Worm (Caenorhabditis elegans): ENCODE data around the gene srlf-21.
"Not testable (repeated sequence)": the region's sequence is repeated elsewhere in the genome, so short reads cannot be mapped to it uniquely, and the experiment has no call there.

srlf-21 gene

DNA sequence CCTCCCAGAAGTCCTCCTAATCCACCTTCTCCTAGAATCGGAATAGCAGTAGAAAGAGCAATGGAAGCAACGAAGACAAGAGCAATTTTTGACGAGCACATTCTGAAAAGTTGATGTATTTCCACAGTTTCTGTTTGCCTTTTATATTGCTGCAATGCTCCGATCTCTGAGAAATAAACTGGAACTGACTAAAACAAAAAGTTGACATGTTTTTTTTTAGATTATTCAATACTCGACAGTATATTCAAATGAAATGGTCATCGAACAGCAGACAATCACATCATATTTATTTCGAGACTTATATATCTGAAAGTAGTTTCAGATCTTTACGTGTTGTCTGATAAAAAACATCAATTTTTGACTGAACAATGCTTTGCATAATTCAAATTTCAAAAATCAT, at the start of gene srlf-21:
Gene srlf-21 (minus strand): TSS at position 101 of the 400 bp plus-strand sequence.
- no peak for TF ChIP-seq unc-62 (GFP tag; optimal IDR thresholded peaks at IDR 0.05)

DNA sequence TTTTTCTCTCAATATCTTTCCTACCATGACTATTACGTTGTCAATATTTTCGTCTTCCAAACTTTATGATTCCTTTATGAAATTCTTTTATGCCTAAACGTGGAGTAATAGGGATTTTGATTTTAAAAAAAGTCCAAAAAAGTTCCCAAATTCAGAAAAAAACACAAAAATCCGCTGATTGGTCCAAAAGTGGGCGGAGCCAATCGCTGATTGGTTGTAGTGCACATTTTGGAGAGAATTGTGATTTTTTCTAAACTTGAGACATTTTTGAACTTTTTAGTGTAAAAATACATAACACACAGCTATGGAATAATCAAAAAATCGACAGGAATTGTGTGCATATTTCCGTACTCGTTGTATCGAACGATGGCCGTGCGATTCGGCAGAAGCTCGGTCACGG, 49.0 kb upstream of the srlf-21 start:
- TF ChIP-seq unc-62 (GFP tag; optimal IDR thresholded peaks at IDR 0.05), result no peak

DNA sequence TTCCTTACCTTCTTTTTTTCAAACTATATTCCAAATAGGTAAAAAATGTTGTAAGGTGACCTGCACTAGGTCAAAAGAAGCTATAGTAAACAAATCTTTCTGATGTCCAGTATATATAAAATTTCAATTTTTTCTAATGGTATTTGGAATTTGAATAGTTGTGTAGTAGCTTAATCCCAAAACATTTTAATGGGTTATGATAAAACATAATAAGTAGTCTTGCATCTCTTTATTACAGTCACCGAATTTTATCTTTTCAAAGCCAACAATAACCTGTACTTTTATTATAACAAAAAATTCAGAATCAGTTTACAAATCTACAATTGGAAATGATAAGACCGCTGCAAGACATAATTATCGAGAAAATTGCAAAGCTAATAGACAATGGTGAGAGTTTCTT, 27.2 kb upstream of the srlf-21 start, which contains the start of gene H24K24.2:
Gene H24K24.2 (plus strand): TSS at position 301 of the 400 bp plus-strand sequence.
- no peak for TF ChIP-seq unc-62 (GFP tag; optimal IDR thresholded peaks at IDR 0.05)

- no peak for TF ChIP-seq unc-62 (GFP tag; optimal IDR thresholded peaks at IDR 0.05)
These were observed 25.4 kb upstream of the srlf-21 start for ce11 chrV:915716-916115.

ce11 chrV:911474-911873, 21.2 kb upstream of the srlf-21 start, which contains the start of gene adh-5:
Gene adh-5 (plus strand): TSS chrV:911774.
- TF ChIP-seq unc-62 (GFP tag; optimal IDR thresholded peaks at IDR 0.05), result no peak

DNA sequence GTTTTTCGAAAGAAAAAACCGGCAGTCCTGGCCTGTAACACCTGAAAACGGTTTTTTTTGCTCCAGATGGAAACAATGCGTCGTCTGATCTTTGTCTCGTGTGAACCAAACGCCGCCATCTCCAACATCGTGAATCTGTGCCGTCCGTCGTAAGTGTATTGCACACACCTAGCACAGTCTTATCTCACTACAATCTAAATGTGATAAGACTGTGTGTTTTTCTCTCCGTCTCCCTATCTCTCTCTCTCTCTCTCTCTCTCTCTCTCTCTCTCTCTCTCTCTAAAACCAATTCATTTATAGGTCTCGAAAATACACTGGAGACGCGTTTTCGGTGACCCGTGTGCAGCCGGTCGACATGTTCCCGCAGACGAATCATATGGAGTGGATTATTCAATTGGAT, 20.3 kb upstream of the srlf-21 start:
- TF ChIP-seq unc-62 (GFP tag; optimal IDR thresholded peaks at IDR 0.05), result no peak

DNA sequence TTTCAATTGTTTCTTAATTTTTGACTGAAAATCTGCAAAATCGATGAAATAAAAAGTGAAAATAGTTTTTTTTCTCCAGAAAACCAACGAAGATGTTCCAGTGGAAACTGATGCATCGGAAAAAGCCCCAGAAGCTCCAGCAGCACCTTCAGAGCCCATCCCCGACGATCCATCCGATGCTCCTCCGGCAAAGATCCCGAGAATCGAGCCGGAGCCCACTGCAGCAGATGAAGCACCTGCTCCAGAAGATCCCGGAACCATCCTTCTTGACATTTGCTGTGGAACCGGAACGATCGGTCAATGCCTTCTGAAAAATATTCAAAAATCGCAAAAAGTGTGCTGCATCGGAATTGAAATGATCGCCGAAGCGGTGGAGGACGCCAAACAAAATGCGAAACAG, 18.4 kb upstream of the srlf-21 start:
- TF ChIP-seq unc-62 (GFP tag; optimal IDR thresholded peaks at IDR 0.05), result no peak

DNA sequence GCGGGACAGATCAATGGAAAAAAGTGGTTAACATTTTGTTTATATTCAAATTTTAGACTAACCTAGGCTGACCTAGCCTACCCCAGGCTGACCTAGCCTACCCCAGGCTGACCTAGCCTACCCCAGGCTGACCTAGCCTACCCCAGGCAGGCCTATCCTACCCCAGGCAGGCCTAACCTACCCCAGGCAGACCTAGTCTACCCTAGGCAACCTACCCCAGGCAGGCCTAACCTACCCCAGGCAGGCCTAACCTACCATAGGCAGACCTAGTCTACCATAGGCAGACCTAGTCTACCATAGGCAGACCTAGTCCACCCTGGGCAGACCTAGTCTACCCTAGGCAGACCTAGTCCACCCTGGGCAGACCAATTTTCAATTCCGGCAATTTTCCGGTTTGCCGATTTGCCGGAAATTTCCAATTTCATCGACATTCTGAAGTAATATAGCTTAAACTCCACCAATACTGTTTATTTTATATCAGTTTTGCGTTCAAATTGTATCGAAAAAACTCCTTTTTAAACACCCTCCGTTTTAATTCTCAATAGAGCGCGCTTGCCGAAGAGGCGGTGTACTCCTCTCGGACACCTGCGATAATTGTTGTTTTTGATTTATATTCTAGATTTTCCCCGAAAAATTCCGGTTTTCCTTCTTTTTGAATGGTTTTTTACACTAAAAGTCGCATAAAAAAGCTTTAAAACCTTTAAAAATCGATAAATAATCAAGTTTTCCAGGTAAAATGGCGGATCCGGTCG, 14.1 kb upstream of the srlf-21 start, which contains the start of gene trm-2A:
Gene trm-2A (plus strand): TSS at position 732 of the 752 bp plus-strand sequence.
- TF ChIP-seq unc-62 (GFP tag; optimal IDR thresholded peaks at IDR 0.05), result no peak

ce11 chrV:903460-903859, 13.1 kb upstream of the srlf-21 start, which contains the start of gene fmo-5:
Gene fmo-5 (minus strand): TSS chrV:903665.
- TF ChIP-seq unc-62 (GFP tag; optimal IDR thresholded peaks at IDR 0.05), result no peak

DNA sequence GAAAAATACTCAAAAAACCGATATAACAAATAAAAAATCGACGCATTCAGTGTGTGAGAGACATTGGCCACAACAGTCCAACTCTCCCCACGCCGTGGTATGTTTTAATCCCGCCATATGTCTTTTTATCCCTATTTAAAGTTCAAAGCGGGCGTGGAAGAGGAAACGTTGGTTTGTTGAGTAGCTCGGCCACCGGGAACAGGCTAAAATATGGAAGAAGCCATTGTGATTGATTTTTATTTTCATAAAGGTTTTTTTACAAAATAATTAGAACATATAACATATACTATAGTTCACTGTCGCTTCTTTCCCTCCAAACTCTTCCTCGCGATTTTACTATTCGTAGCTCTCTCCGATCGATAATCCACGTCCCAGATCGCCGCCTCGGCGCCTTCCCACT, 8.8 kb upstream of the srlf-21 start, which contains the start of gene nas-32:
Gene nas-32 (minus strand): TSS at position 101 of the 400 bp plus-strand sequence.
- TF ChIP-seq unc-62 (GFP tag; optimal IDR thresholded peaks at IDR 0.05), result no peak

DNA sequence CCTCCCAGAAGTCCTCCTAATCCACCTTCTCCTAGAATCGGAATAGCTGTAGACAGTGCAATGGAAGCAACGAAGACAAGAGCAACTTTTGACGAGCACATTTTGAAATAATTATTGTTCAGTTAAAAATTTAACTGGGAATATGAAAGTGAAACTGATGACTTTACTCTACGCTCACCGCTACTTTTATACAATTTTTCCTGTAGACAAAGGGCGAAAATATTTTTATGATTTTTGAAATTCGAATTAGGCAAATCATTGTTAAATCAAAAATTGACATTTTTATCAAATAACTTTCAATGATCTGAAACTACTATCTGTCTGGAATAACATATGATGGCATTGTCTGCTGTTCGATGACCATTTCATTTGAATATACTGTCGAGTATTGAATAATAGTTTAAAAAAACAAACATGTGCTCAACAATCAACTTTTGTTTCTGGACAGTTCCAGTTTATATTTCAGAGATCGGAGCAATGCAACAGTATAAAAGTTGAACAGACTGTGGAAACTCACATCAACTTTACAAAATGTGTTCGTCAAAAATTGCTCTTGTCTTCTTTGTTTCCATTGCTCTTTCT, 3.2 kb upstream of the srlf-21 start, which contains the start of the genes srlf-23 and srlf-20:
Gene srlf-23 (minus strand): TSS at position 101 of the 582 bp plus-strand sequence.
Gene srlf-20 (plus strand): TSS at position 532 of the 582 bp plus-strand sequence.
- no peak for TF ChIP-seq unc-62 (GFP tag; optimal IDR thresholded peaks at IDR 0.05)

DNA sequence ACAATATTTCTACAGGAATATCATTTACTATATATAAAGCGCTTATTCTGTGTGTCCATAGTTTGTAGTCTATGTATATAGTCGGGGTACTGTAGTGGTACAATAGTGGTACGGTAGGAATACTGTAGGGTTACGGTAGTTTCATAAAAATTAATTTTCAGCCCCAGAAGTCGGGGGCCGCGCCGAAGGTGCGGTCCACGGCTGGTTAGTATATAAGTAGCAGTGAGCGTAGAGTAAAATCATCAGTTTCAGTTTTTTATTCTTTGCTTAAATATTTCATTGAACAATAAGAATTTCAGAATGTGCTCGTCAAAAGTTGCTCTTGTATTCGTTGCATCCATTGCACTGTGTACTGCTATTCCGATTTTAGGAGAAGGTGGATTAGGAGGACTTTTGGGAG, 512 bp upstream of the srlf-21 start, which contains the start of gene srlf-22:
Gene srlf-22 (plus strand): TSS at position 301 of the 400 bp plus-strand sequence.
- TF ChIP-seq unc-62 (GFP tag; optimal IDR thresholded peaks at IDR 0.05), result not testable (repeated sequence)

DNA sequence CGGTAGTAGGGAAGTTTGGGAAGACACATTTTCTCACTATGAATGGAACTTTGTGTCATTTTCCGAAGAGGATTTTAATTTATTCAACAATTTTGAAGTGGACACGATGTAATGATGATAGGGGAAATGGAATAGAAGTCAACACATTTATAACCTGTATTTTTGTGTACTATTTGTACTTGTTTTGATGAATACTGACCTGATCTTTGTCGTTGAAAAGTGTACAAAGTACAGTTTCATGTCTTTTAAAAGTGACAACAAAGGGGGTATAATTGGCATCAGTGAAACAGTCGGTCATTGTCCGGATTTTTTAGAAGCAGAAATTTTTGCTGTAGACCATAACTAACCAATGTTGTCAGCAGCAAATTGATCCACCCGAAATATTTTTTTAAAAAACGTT, 1.1 kb downstream of the srlf-21 start, which contains the start of gene T02B11.6:
Gene T02B11.6 (minus strand): TSS at position 101 of the 400 bp plus-strand sequence.
- no peak for TF ChIP-seq unc-62 (GFP tag; optimal IDR thresholded peaks at IDR 0.05)

- TF ChIP-seq unc-62 (GFP tag; optimal IDR thresholded peaks at IDR 0.05), result no peak
These were observed 6.0 kb downstream of the srlf-21 start, which contains the start of gene srj-38 for ce11 chrV:884324-884723. Gene srj-38 (minus strand): TSS chrV:884424.

DNA sequence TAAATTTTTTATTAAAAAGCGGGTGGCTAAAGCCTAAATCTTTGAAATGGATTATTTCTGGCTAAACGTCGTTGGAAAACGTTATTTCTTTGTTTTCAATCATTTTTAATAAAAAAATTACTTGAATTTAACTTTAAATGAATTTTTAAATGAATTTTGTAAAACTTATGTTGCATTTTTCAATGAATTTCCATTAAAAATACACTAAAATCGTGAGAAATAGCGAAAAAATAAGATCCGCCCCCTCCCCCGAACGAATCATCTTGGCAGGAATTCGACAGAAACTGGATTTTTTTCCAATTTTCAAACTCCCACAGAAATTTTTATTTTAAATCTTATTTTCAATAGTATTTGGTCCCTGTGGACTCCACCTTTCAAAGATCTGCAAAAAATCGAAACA, 11.2 kb downstream of the srlf-21 start, which contains the start of gene srg-53:
Gene srg-53 (plus strand): TSS at position 301 of the 400 bp plus-strand sequence.
- no peak for TF ChIP-seq unc-62 (GFP tag; optimal IDR thresholded peaks at IDR 0.05)

- TF ChIP-seq unc-62 (GFP tag; optimal IDR thresholded peaks at IDR 0.05), result no peak
These were observed 11.8 kb downstream of the srlf-21 start, which contains the start of gene T02B11.8 for ce11 chrV:878567-878966. Gene T02B11.8 (minus strand): TSS chrV:878667.
